ENCODE assay signal across 2 fruit fly cellular contexts in genomic region chr2L:11004674-11005045, dm6.
TF ChIP-seq lines count a peak whose summit lies in the region.

Gene Nup154 (plus strand): TSS chr2L:11004820.

- TF ChIP-seq CTCF in whole organism, embryonic (GFP tag; optimal IDR thresholded peaks at IDR 0.05; lab: Kevin White, UChicago) = no peak

TF ChIP-seq in whole organism, embryonic, 481 proteins besides CTCF, POLR2A, EP300 and RAD21:
- TF ChIP-seq CG34422 (GFP tag; IDR thresholded peaks at IDR 0.05; lab: Robert Waterston, UW) (peak; percentile 13; the same call in 1 of the 3 replicates), Dp (GFP tag; optimal IDR thresholded peaks at IDR 0.05; lab: Kevin White, UChicago) (peak; percentile 33), D19B (GFP tag; optimal IDR thresholded peaks at IDR 0.05; lab: Kevin White, UChicago) (no peak), dysf (GFP tag; IDR thresholded peaks at IDR 0.05; lab: Robert Waterston, UW) (no peak), CG14441 (GFP tag; IDR thresholded peaks at IDR 0.05; lab: Robert Waterston, UW) (no peak), CG17186 (GFP tag; optimal IDR thresholded peaks at IDR 0.05; lab: Kevin White, UChicago) (peak; percentile 72), sens (GFP tag; lab: Kevin White, UChicago) (peak; percentile 31), C15 (GFP tag; IDR thresholded peaks at IDR 0.05; lab: Robert Waterston, UW) (no peak), hbn (GFP tag; IDR thresholded peaks at IDR 0.05; lab: Robert Waterston, UW; ENCODE audit: partially characterized antibody) (0 out of 2 replicates have a peak, but pooled peaks have one; percentile 26), nerfin-2 (GFP tag; IDR thresholded peaks at IDR 0.05; lab: Robert Waterston, UW; ENCODE audit: partially characterized antibody) (no peak), CG9797 (GFP tag; optimal IDR thresholded peaks at IDR 0.05; lab: Kevin White, UChicago) (peak; percentile 33), MBD-R2 (GFP tag; IDR thresholded peaks at IDR 0.05; lab: Robert Waterston, UW) (peak; percentile 76), wek (GFP tag; optimal IDR thresholded peaks at IDR 0.05; lab: Kevin White, UChicago) (peak; percentile 46), ham (GFP tag; IDR thresholded peaks at IDR 0.05; lab: Robert Waterston, UW) (no peak), Elba2 (GFP tag; optimal IDR thresholded peaks at IDR 0.05; lab: Kevin White, UChicago) (no peak), pzg (GFP tag; optimal IDR thresholded peaks at IDR 0.05; lab: Kevin White, UChicago) (peak; percentile 29), vvl (GFP tag; IDR thresholded peaks at IDR 0.05; lab: Robert Waterston, UW) (0 out of 2 replicates have a peak, but pooled peaks have one; percentile 14), Pdp1 (GFP tag; optimal IDR thresholded peaks at IDR 0.05; lab: Kevin White, UChicago) (peak in 1 of 2 experiments; percentile 20), gfzf (GFP tag; optimal IDR thresholded peaks at IDR 0.05; lab: Kevin White, UChicago) (peak; percentile 51), CG15269 (tag; optimal IDR thresholded peaks at IDR 0.05; lab: Kevin White, UChicago) (no peak), E2f2 (GFP tag; IDR thresholded peaks at IDR 0.05; lab: Robert Waterston, UW) (peak; percentile 62), CG17361 (GFP tag; IDR thresholded peaks at IDR 0.05; lab: Robert Waterston, UW) (no peak), CG18011 (GFP tag; optimal IDR thresholded peaks at IDR 0.05; lab: Kevin White, UChicago) (no peak), Scr (GFP tag; IDR thresholded peaks at IDR 0.05; lab: Robert Waterston, UW; ENCODE audit: partially characterized antibody) (0 out of 2 replicates have a peak, but pooled peaks have one; percentile 13), MESR4 (GFP tag; optimal IDR thresholded peaks at IDR 0.05; lab: Kevin White, UChicago) (peak; percentile 43), ato (GFP tag; IDR thresholded peaks at IDR 0.05; lab: Robert Waterston, UW; ENCODE audit: partially characterized antibody) (0 out of 2 replicates have a peak, but pooled peaks have one; percentile 22)
TF ChIP-seq in whole organism, embryonic: peak in this region for 16.

TF ChIP-seq in whole organism, prepupa, 60 proteins besides CTCF, POLR2A, EP300 and RAD21:
- TF ChIP-seq CG6854 (GFP tag; optimal IDR thresholded peaks at IDR 0.05; lab: Kevin White, UChicago) (peak; percentile 23), CG3032 (tag; optimal IDR thresholded peaks at IDR 0.05; lab: Kevin White, UChicago) (no peak)

Comparison
In these comparisons a context has a peak if more than half of its experiments do, and no peak if none do; other contexts are left out.
1. Of the 7 proteins assayed by ChIP-seq in both whole organism, embryonic and whole organism, prepupa: peak only in whole organism, embryonic: none; only in whole organism, prepupa: CG6854; in both: none; in neither: 6.